Fruit fly (Drosophila melanogaster): ENCODE data around the gene p38a.

dm6 chr3R:24100717-24101116 is 51.4 kb downstream of the p38a start:
- TF ChIP-seq usp (GFP tag; optimal IDR thresholded peaks at IDR 0.05) (no peak), psq (GFP tag; optimal IDR thresholded peaks at IDR 0.05) (peak; percentile 62), Sp1 (GFP tag; optimal IDR thresholded peaks at IDR 0.05) (no peak), fru (GFP tag; optimal IDR thresholded peaks at IDR 0.05) (no peak), Dfd (GFP tag; optimal IDR thresholded peaks at IDR 0.05) (no peak)

Data from whole organism, wandering third instar larva.